Worm (Caenorhabditis elegans) whole organism, early embryonic: ENCODE results near the gene srh-200.

Experiments
- B0310.2 ChIP-seq: sonication (generic microtip); optimal IDR thresholded peaks from 2 replicates; lab custom pipeline; 2016; ENCODE audit warnings: mild to moderate bottlenecking, missing genetic modification characterization, missing compliant biosample characterization
- F13C5.2 ChIP-seq: sonication (generic microtip); optimal IDR thresholded peaks from 2 replicates; lab custom pipeline; 2017; ENCODE audit warnings: mild to moderate bottlenecking, missing genetic modification characterization, inconsistent platforms, missing compliant biosample characterization
- aly-1 ChIP-seq: sonication (generic microtip); optimal IDR thresholded peaks from 2 replicates; lab custom pipeline; 2016; ENCODE audit warnings: missing genetic modification characterization, missing compliant biosample characterization
- ama-1 ChIP-seq: fragments of 150-350 bp; optimal IDR thresholded peaks from 2 replicates; lab custom pipeline; 2014
- ceh-13 ChIP-seq: fragments of 200-800 bp; sonication (Bioruptor generic); optimal IDR thresholded peaks from 2 replicates; lab custom pipeline; 2018; ENCODE audit warnings: mild to moderate bottlenecking, missing genetic modification characterization, missing compliant biosample characterization
- ceh-36 ChIP-seq: sonication (generic microtip); optimal IDR thresholded peaks from 2 replicates; lab custom pipeline; 2016; ENCODE audit warnings: missing genetic modification characterization, inconsistent platforms, missing compliant biosample characterization
- ets-7 ChIP-seq: sonication (generic microtip); optimal IDR thresholded peaks from 2 replicates; lab custom pipeline; 2016; ENCODE audit warnings: missing genotype, missing genetic modification characterization, missing compliant biosample characterization
- flt-1 ChIP-seq: fragments of 200-800 bp; sonication (Bioruptor generic); IDR thresholded peaks from 2 replicates; pipeline ENCODE4 v1.3.6; 2022; ENCODE audit warnings: missing genetic modification characterization, missing compliant biosample characterization
- hmbx-1 ChIP-seq: sonication (generic microtip); optimal IDR thresholded peaks from 2 replicates; lab custom pipeline; 2016; ENCODE audit warnings: mild to moderate bottlenecking, missing genetic modification characterization, missing compliant biosample characterization
- hmg-4 ChIP-seq: fragments of 200-800 bp; sonication (Bioruptor generic); optimal IDR thresholded peaks from 2 replicates; lab custom pipeline; 2018; ENCODE audit warnings: mild to moderate bottlenecking, missing genetic modification characterization, missing compliant biosample characterization
- hnd-1 ChIP-seq: sonication (generic microtip); optimal IDR thresholded peaks from 2 replicates; lab custom pipeline; 2016; ENCODE audit warnings: missing genetic modification characterization, missing compliant biosample characterization
- pes-1 ChIP-seq: fragments of 200-800 bp; sonication (Bioruptor generic); IDR thresholded peaks from 2 replicates; pipeline ENCODE4 v1.3.6; 2022; ENCODE audit warnings: missing genetic modification reagents, missing genetic modification characterization, missing compliant biosample characterization
- scrt-1 ChIP-seq: fragments of 200-800 bp; sonication (Bioruptor generic); IDR thresholded peaks from 2 replicates; pipeline ENCODE4 v1.3.6; 2022; ENCODE audit warnings: missing genetic modification characterization, missing compliant biosample characterization
- sea-1 ChIP-seq: fragments of 200-800 bp; sonication (Bioruptor generic); conservative IDR thresholded peaks from 2 replicates; pipeline ENCODE4 v1.3.6; 2022; ENCODE audit warnings: missing genetic modification characterization, missing compliant biosample characterization
- tbx-11 ChIP-seq: fragments of 200-800 bp; sonication (Bioruptor generic); IDR thresholded peaks from 2 replicates; pipeline ENCODE4 v1.3.6; 2022; ENCODE audit warnings: missing genetic modification characterization, missing compliant biosample characterization
- tbx-37 ChIP-seq: fragments of 200-800 bp; sonication (Bioruptor generic); conservative IDR thresholded peaks from 2 replicates; pipeline ENCODE4 v1.3.6; 2022; ENCODE audit warnings: missing genetic modification reagents, missing genetic modification characterization, missing compliant biosample characterization
- tra-4 ChIP-seq: sonication (generic microtip); optimal IDR thresholded peaks from 2 replicates; lab custom pipeline; 2017; ENCODE audit warnings: missing genetic modification characterization, missing compliant biosample characterization

The srh-200 gene

DNA sequence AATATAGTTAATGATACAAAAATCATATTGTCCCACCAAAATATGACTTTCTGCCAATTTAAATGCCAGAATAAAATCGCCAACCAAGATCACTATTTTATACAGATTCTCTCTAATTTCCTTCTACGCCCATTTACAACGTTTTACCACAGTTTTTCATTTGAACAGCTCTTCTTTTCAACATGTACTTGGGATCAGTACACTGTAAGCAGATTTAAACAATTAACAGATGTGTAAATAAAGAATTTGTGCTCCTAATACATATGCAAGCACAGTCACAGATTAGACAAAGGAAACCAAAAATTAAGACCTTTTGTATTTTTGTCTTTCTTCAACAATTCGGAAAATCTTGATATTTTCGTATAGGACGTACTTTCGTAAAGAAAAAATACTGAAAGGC is 10.1 kb downstream of the srh-200 start, which contains the start of gene F07C4.11:
F07C4.11 (minus strand) TSS at position 101 of the 400 bp plus-strand sequence.
- no peak for TF ChIP-seq sea-1 (GFP tag; lab: Robert Waterston, UW)
- TF ChIP-seq hnd-1 (tag; lab: Kevin White, UChicago), result no peak
- TF ChIP-seq ets-7 (tag; lab: Kevin White, UChicago), result no peak
- no peak for TF ChIP-seq tbx-37 (GFP tag; lab: Robert Waterston, UW)
- TF ChIP-seq tbx-11 (GFP tag; lab: Robert Waterston, UW), result no peak
- TF ChIP-seq aly-1, result no peak
- TF ChIP-seq hmbx-1 (tag; lab: Kevin White, UChicago), result no peak
- no peak for TF ChIP-seq hmg-4
- TF ChIP-seq ama-1 (lab: Kevin White, UChicago), result no peak
- no peak for TF ChIP-seq F13C5.2 (tag; lab: Kevin White, UChicago)
- no peak for TF ChIP-seq ceh-36
- TF ChIP-seq ceh-13 (GFP tag; lab: Kevin White, UChicago), result no peak
- no peak for TF ChIP-seq scrt-1
- TF ChIP-seq tra-4 (tag; lab: Kevin White, UChicago), result no peak
- TF ChIP-seq pes-1 (GFP tag; lab: Robert Waterston, UW), result no peak
- no peak for TF ChIP-seq flt-1 (GFP tag; lab: Robert Waterston, UW)
- TF ChIP-seq B0310.2 (tag; lab: Kevin White, UChicago), result no peak

DNA sequence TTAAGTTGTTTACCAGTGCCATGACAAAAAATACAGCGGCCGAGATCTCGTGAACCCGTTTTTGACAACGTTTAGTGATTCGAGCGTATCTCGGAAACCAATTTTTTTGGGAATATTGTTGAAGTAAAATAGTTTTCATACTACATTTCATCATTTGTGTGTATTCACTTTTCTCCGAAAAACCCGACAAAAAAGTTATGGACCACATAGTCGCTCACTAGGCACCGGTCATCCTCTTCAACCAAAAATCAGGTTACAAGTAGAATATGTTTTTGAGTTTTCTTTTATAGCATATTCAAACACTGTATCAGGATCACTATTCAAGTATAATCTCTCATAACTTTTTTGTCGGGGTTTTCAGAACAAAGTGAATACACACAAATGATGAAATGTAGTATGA is 11.7 kb downstream of the srh-200 start:
- TF ChIP-seq hmbx-1 (tag; lab: Kevin White, UChicago) (no peak), ceh-36 (no peak), sea-1 (GFP tag; lab: Robert Waterston, UW) (no peak), pes-1 (GFP tag; lab: Robert Waterston, UW) (no peak), tra-4 (tag; lab: Kevin White, UChicago) (no peak), ceh-13 (GFP tag; lab: Kevin White, UChicago) (no peak), F13C5.2 (tag; lab: Kevin White, UChicago) (no peak), tbx-11 (GFP tag; lab: Robert Waterston, UW) (no peak), hnd-1 (tag; lab: Kevin White, UChicago) (no peak), aly-1 (no peak), ama-1 (lab: Kevin White, UChicago) (no peak), tbx-37 (GFP tag; lab: Robert Waterston, UW) (no peak)

DNA sequence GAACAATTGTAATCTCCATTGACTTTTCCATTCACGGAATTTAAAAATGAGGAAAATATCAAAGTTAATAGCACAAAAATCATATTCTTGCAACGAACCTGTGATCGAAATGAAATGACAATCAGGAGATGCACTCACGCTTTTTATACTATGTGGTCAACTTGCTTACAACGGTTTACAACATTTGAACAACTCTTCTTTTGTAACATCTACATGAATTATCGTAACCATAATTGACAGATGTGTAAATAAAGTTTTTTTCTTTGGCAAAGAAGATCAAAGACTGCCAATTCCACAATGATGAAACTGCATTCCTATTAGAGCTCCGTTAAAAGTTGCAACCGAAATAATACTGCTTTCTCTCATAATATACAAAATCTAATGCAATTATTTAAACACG is 13.7 kb downstream of the srh-200 start, which contains the start of gene F07C4.10:
F07C4.10 (minus strand) TSS at position 101 of the 400 bp plus-strand sequence.
- TF ChIP-seq ceh-13 (GFP tag; lab: Kevin White, UChicago) (no peak), tbx-11 (GFP tag; lab: Robert Waterston, UW) (no peak), ceh-36 (no peak), ama-1 (lab: Kevin White, UChicago) (no peak), tbx-37 (GFP tag; lab: Robert Waterston, UW) (no peak), sea-1 (GFP tag; lab: Robert Waterston, UW) (no peak)

DNA sequence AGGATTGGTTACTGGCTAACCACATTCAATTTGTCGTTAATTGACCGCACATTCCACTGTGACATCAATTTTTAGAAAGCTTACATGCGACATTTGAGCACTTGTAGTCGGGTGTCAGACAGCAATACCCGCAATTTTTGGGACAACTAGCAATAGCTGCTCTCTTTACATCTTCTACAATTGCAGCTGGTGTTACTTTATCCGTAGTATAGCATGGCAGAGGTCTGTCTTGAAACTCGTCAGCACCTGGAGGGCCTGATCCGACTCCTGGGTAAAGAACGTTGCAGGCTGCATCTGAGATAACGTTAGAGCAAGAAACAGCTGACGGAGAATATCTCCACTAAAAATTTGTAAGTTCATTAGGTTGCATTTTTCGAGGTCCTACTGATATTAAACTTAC is 14.1 kb downstream of the srh-200 start:
- TF ChIP-seq F13C5.2 (tag; lab: Kevin White, UChicago), result no peak
- TF ChIP-seq aly-1, result no peak
- TF ChIP-seq flt-1 (GFP tag; lab: Robert Waterston, UW), result no peak
- no peak for TF ChIP-seq sea-1 (GFP tag; lab: Robert Waterston, UW)
- TF ChIP-seq tbx-11 (GFP tag; lab: Robert Waterston, UW), result no peak
- no peak for TF ChIP-seq ceh-36
- no peak for TF ChIP-seq pes-1 (GFP tag; lab: Robert Waterston, UW)
- TF ChIP-seq ama-1 (lab: Kevin White, UChicago), result no peak
- no peak for TF ChIP-seq tbx-37 (GFP tag; lab: Robert Waterston, UW)
- no peak for TF ChIP-seq scrt-1
- TF ChIP-seq hnd-1 (tag; lab: Kevin White, UChicago), result no peak
- TF ChIP-seq B0310.2 (tag; lab: Kevin White, UChicago), result no peak
- TF ChIP-seq hmg-4, result no peak
- TF ChIP-seq tra-4 (tag; lab: Kevin White, UChicago), result no peak
- no peak for TF ChIP-seq ets-7 (tag; lab: Kevin White, UChicago)
- TF ChIP-seq hmbx-1 (tag; lab: Kevin White, UChicago), result no peak
- no peak for TF ChIP-seq ceh-13 (GFP tag; lab: Kevin White, UChicago)

- TF ChIP-seq ama-1 (lab: Kevin White, UChicago) (no peak), flt-1 (GFP tag; lab: Robert Waterston, UW) (no peak), sea-1 (GFP tag; lab: Robert Waterston, UW) (no peak), hnd-1 (tag; lab: Kevin White, UChicago) (no peak), B0310.2 (tag; lab: Kevin White, UChicago) (no peak), tbx-11 (GFP tag; lab: Robert Waterston, UW) (no peak), ceh-36 (no peak), pes-1 (GFP tag; lab: Robert Waterston, UW) (no peak), scrt-1 (no peak), ceh-13 (GFP tag; lab: Kevin White, UChicago) (no peak), hmbx-1 (tag; lab: Kevin White, UChicago) (no peak), aly-1 (no peak), tra-4 (tag; lab: Kevin White, UChicago) (no peak), hmg-4 (no peak), ets-7 (tag; lab: Kevin White, UChicago) (no peak), tbx-37 (GFP tag; lab: Robert Waterston, UW) (no peak)
Measured at ce11 chrV:7637801-7638200, 15.7 kb downstream of the srh-200 start, which contains the start of gene clec-45. Gene clec-45, plus strand, starts transcription at chrV:7638101.

- TF ChIP-seq tra-4 (tag; lab: Kevin White, UChicago) (no peak), ceh-36 (no peak), aly-1 (no peak), tbx-37 (GFP tag; lab: Robert Waterston, UW) (no peak), flt-1 (GFP tag; lab: Robert Waterston, UW) (no peak), hnd-1 (tag; lab: Kevin White, UChicago) (no peak), scrt-1 (no peak)
Measured at ce11 chrV:7635469-7635868, 18.0 kb downstream of the srh-200 start, which contains the start of gene srd-29. Gene srd-29, plus strand, starts transcription at chrV:7635769.

DNA sequence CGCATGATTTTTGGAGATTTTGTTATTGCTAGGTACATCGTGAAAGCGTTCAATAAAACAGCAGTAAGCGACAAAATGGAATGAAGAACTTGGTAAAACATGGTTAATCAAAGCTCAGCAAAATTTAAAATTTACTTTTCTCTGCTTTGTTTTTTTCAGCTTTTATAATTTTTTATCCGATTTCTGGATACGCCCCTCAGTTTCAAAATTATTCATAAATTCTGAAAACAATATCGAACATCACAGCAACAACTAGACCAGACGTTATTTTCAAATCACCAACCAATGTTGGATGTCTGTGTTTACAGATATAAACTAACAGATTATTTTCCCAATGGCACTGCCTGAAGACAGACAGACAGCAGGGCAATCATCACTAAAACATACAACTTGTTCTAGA is 18.8 kb downstream of the srh-200 start, which contains the start of gene srd-31:
srd-31 (minus strand) TSS at position 101 of the 400 bp plus-strand sequence.
- TF ChIP-seq F13C5.2 (tag; lab: Kevin White, UChicago) (no peak), ama-1 (lab: Kevin White, UChicago) (no peak), ceh-36 (no peak), B0310.2 (tag; lab: Kevin White, UChicago) (no peak), ceh-13 (GFP tag; lab: Kevin White, UChicago) (no peak), hmg-4 (no peak), flt-1 (GFP tag; lab: Robert Waterston, UW) (no peak), scrt-1 (no peak), pes-1 (GFP tag; lab: Robert Waterston, UW) (no peak), sea-1 (GFP tag; lab: Robert Waterston, UW) (no peak), hnd-1 (tag; lab: Kevin White, UChicago) (no peak), tra-4 (tag; lab: Kevin White, UChicago) (no peak), tbx-37 (GFP tag; lab: Robert Waterston, UW) (no peak), hmbx-1 (tag; lab: Kevin White, UChicago) (no peak), tbx-11 (GFP tag; lab: Robert Waterston, UW) (no peak), ets-7 (tag; lab: Kevin White, UChicago) (no peak), aly-1 (no peak)
